Worm (Caenorhabditis elegans) whole organism, L1 larva: ENCODE results near the gene F31F7.1.

Source experiments
- ets-5 ChIP-seq: fragments of 200-800 bp; sonication (Bioruptor generic); IDR thresholded peaks from 2 replicates; pipeline ENCODE4 v1.3.6; 2022; ENCODE audit warnings: missing genetic modification characterization, missing compliant biosample characterization
- lin-39 ChIP-seq: fragments of 150-350 bp; optimal IDR thresholded peaks from 2 replicates; lab custom pipeline; 2014; ENCODE audit warnings: missing biosample characterization, missing genetic modification reagents, missing genetic modification characterization
- lsy-2 ChIP-seq, 2 experiments: fragments of 150-350 bp; optimal IDR thresholded peaks; 2 replicates each; lab custom pipeline; 2014; ENCODE audit warnings: missing biosample characterization in 2 of 2, missing genetic modification characterization in 2 of 2
- nhr-237 ChIP-seq: fragments of 150-350 bp; optimal IDR thresholded peaks from 2 replicates; lab custom pipeline; 2014; ENCODE audit warnings: missing biosample characterization, missing genetic modification characterization
- nhr-28 ChIP-seq: fragments of 150-350 bp; optimal IDR thresholded peaks from 2 replicates; lab custom pipeline; 2014; ENCODE audit warnings: missing biosample characterization, missing genetic modification characterization
- nhr-76 ChIP-seq: sonication (generic microtip); optimal IDR thresholded peaks from 2 replicates; lab custom pipeline; 2017; ENCODE audit warnings: missing biosample characterization, missing genetic modification characterization
- sox-4 ChIP-seq: sonication (generic microtip); optimal IDR thresholded peaks from 2 replicates; lab custom pipeline; 2016; ENCODE audit warnings: missing genetic modification characterization, missing compliant biosample characterization
- unc-86 ChIP-seq: sonication (generic microtip); optimal IDR thresholded peaks from 2 replicates; lab custom pipeline; 2016; ENCODE audit warnings: missing genetic modification characterization, missing compliant biosample characterization

- TF ChIP-seq lin-39 (no peak), ets-5 (no peak), nhr-28 (no peak), nhr-76 (tag; lab: Kevin White, UChicago) (no peak), lsy-2 (tag; optimal IDR thresholded peaks at IDR 0.05; lab: Kevin White, UChicago) (peak; percentile 2 to 5), nhr-237 (tag; lab: Kevin White, UChicago) (no peak), sox-4 (tag; lab: Kevin White, UChicago) (no peak), unc-86 (tag; lab: Kevin White, UChicago) (peak; percentile 8)
Observed at ce11 chrV:6232886-6233285, 43.4 kb upstream of the F31F7.1 start.
